Worm (Caenorhabditis elegans): ENCODE data around the gene F28B1.2.

ce11 chrV:17077889-17078288 is 33.3 kb downstream of the F28B1.2 start, which contains the start of gene T05E12.3:
- TF ChIP-seq ztf-29 (GFP tag; IDR thresholded peaks at IDR 0.05) (no peak), ztf-23 (GFP tag; IDR thresholded peaks at IDR 0.05) (no peak), ref-1 (GFP tag; conservative IDR thresholded peaks at IDR 0.05) (no peak)
